Worm (Caenorhabditis elegans) whole organism, L4 larva: ENCODE data around the gene F54D8.6.

ENCODE experiments used
- ama-1 ChIP-seq: fragments of 150-350 bp; optimal IDR thresholded peaks from 2 replicates; lab custom pipeline; 2014; ENCODE audit warnings: inconsistent platforms, mixed read lengths
- mxl-2 ChIP-seq: fragments of 200-800 bp; sonication (Bioruptor generic); conservative IDR thresholded peaks from 2 replicates; pipeline ENCODE4 v1.3.6; 2022; ENCODE audit warnings: missing genetic modification reagents, missing genetic modification characterization, missing compliant biosample characterization
- nhr-11 ChIP-seq: fragments of 150-350 bp; optimal IDR thresholded peaks from 2 replicates; lab custom pipeline; 2014; ENCODE audit warnings: missing biosample characterization, missing genetic modification characterization
- pqm-1 ChIP-seq: sonication (generic microtip); optimal IDR thresholded peaks from 2 replicates; lab custom pipeline; 2017; ENCODE audit warnings: missing biosample characterization, missing genetic modification characterization

- TF ChIP-seq nhr-11 (tag; lab: Kevin White, UChicago) = no peak
- no peak for TF ChIP-seq pqm-1
- TF ChIP-seq ama-1 (lab: Kevin White, UChicago) = no peak
- TF ChIP-seq mxl-2 = no peak
Measured at ce11 chrIII:5089489-5089888, 13.3 kb upstream of the F54D8.6 start.
